Fruit fly (Drosophila melanogaster) whole organism, embryonic: ENCODE results near the gene CG5139.
A peak's percentile ranks its signal among the peaks of the same experiment; 100 is the strongest.

Experiments
- Antp ChIP-seq: fragments of 200-800 bp; sonication (Bioruptor generic); optimal IDR thresholded peaks from 3 replicates; lab custom pipeline; 2016; ENCODE audit warnings: missing biosample characterization, missing genetic modification characterization
- Blimp-1 ChIP-seq: fragments of 200-800 bp; sonication (Bioruptor generic); optimal IDR thresholded peaks from 3 replicates; lab custom pipeline; 2018; ENCODE audit warnings: missing biosample characterization, missing genetic modification characterization, mild to moderate bottlenecking, moderate library complexity, missing genetic modification reagents
- CG10267 ChIP-seq: fragments of 200-800 bp; sonication (Bioruptor generic); optimal IDR thresholded peaks from 2 replicates; lab custom pipeline; 2018; ENCODE audit warnings: missing biosample characterization, mild to moderate bottlenecking, missing genetic modification characterization, moderate library complexity
- CG10366 ChIP-seq: fragments of 200-800 bp; sonication (Bioruptor generic); IDR thresholded peaks from 2 replicates; pipeline ENCODE4 v1.3.6; 2022; ENCODE audit warnings: missing biosample characterization, missing genetic modification characterization
- CG10979 ChIP-seq: fragments of 200-800 bp; sonication (Bioruptor generic); optimal IDR thresholded peaks from 2 replicates; lab custom pipeline; 2018; ENCODE audit warnings: missing biosample characterization, mild to moderate bottlenecking, missing genetic modification characterization, moderate library complexity
- CG11398 ChIP-seq: fragments of 200-800 bp; sonication (Bioruptor generic); optimal IDR thresholded peaks from 2 replicates; lab custom pipeline; 2016; ENCODE audit warnings: missing biosample characterization, missing genetic modification characterization
- CG12744 ChIP-seq: fragments of 200-800 bp; sonication (Bioruptor generic); optimal IDR thresholded peaks from 2 replicates; lab custom pipeline; 2016; ENCODE audit warnings: missing biosample characterization, missing genetic modification characterization
- CG13424 ChIP-seq: fragments of 200-800 bp; sonication (Bioruptor generic); optimal IDR thresholded peaks from 2 replicates; lab custom pipeline; 2019; ENCODE audit warnings: missing biosample characterization, mild to moderate bottlenecking, missing genetic modification characterization, moderate library complexity
- CG13894 ChIP-seq: fragments of 200-800 bp; sonication (Bioruptor generic); optimal IDR thresholded peaks from 3 replicates; lab custom pipeline; 2018; ENCODE audit warnings: missing biosample characterization, mild to moderate bottlenecking, missing genetic modification characterization, moderate library complexity
- CG1603 ChIP-seq: fragments of 200-800 bp; sonication (Bioruptor generic); optimal IDR thresholded peaks from 2 replicates; lab custom pipeline; 2019; ENCODE audit warnings: missing biosample characterization, mild to moderate bottlenecking, missing genetic modification characterization, moderate library complexity
- CG16813 ChIP-seq: fragments of 200-800 bp; sonication (Bioruptor generic); IDR thresholded peaks from 3 replicates; pipeline ENCODE4 v1.3.6; 2022; ENCODE audit warnings: missing biosample characterization, missing genetic modification characterization; ENCODE audit not compliant: partially characterized antibody
- CG17829 ChIP-seq: fragments of 200-800 bp; optimal IDR thresholded peaks from 2 replicates; lab custom pipeline; 2019; ENCODE audit warnings: missing biosample characterization, mild to moderate bottlenecking, missing genetic modification characterization, moderate library complexity
- CG33557 ChIP-seq: fragments of 200-800 bp; sonication (Bioruptor generic); optimal IDR thresholded peaks from 2 replicates; lab custom pipeline; 2019; ENCODE audit warnings: missing biosample characterization, mild to moderate bottlenecking, missing genetic modification characterization, moderate library complexity
- CG34224 ChIP-seq: fragments of 200-800 bp; sonication (Bioruptor generic); IDR thresholded peaks from 3 replicates; pipeline ENCODE4 v1.3.6; 2022; ENCODE audit warnings: missing biosample characterization, missing genetic modification characterization; ENCODE audit not compliant: partially characterized antibody
- CG3995 ChIP-seq: fragments of 200-800 bp; sonication (Bioruptor generic); optimal IDR thresholded peaks from 3 replicates; lab custom pipeline; 2016; ENCODE audit warnings: missing biosample characterization, missing genetic modification characterization
- CG4424 ChIP-seq: fragments of 200-800 bp; sonication (Bioruptor generic); optimal IDR thresholded peaks from 3 replicates; lab custom pipeline; 2016; ENCODE audit warnings: missing biosample characterization, missing genetic modification characterization
- CG4820 ChIP-seq: fragments of 200-800 bp; sonication (Bioruptor generic); optimal IDR thresholded peaks from 3 replicates; lab custom pipeline; 2016; ENCODE audit warnings: missing biosample characterization, missing genetic modification characterization
- CG6272 ChIP-seq: fragments of 200-800 bp; sonication (Bioruptor generic); IDR thresholded peaks from 2 replicates; pipeline ENCODE4 v1.3.6; 2022; ENCODE audit warnings: missing biosample characterization, missing genetic modification characterization
- CG7928 ChIP-seq: fragments of 200-800 bp; sonication (Bioruptor generic); optimal IDR thresholded peaks from 2 replicates; lab custom pipeline; 2017; ENCODE audit warnings: missing biosample characterization, mild to moderate bottlenecking, missing genetic modification characterization
- CG9215 ChIP-seq: fragments of 200-800 bp; sonication (Bioruptor generic); IDR thresholded peaks from 2 replicates; pipeline ENCODE4 v1.3.6; 2022; ENCODE audit warnings: missing biosample characterization, missing genetic modification characterization
- CG9797 ChIP-seq: fragments of 200-800 bp; sonication (Bioruptor generic); optimal IDR thresholded peaks from 3 replicates; lab custom pipeline; 2018; ENCODE audit warnings: missing biosample characterization, mild to moderate bottlenecking, missing genetic modification characterization
- CG9876 ChIP-seq: fragments of 200-800 bp; sonication (Bioruptor generic); optimal IDR thresholded peaks from 2 replicates; lab custom pipeline; 2016; ENCODE audit warnings: missing biosample characterization, missing genetic modification characterization
- Dfd ChIP-seq, 2 experiments: fragments of >200 bp; optimal IDR thresholded peaks; 2 replicates each; lab custom pipeline; 2017; ENCODE audit warnings: missing biosample characterization in 2 of 2, missing genetic modification characterization in 2 of 2
- Dip3 ChIP-seq: fragments of 200-800 bp; sonication (Bioruptor generic); optimal IDR thresholded peaks from 3 replicates; lab custom pipeline; 2016; ENCODE audit warnings: missing biosample characterization, missing genetic modification characterization
- Doc2 ChIP-seq: fragments of 200-800 bp; sonication (Bioruptor generic); IDR thresholded peaks from 2 replicates; pipeline ENCODE4 v1.3.6; 2022; ENCODE audit warnings: missing biosample characterization, missing genetic modification characterization
- GATAe ChIP-seq: fragments of 200-800 bp; sonication (Bioruptor generic); conservative IDR thresholded peaks from 2 replicates; pipeline ENCODE4 v1.3.6; 2022; ENCODE audit warnings: missing biosample characterization, missing genetic modification characterization
- Hand ChIP-seq: fragments of 200-800 bp; sonication (Bioruptor generic); optimal IDR thresholded peaks from 2 replicates; lab custom pipeline; 2017; ENCODE audit warnings: mild to moderate bottlenecking, missing biosample characterization, missing genetic modification reagents, missing genetic modification characterization
- Med ChIP-seq: fragments of 200-800 bp; sonication (Bioruptor generic); peaks from one replicate; lab custom pipeline; 2016; ENCODE audit warnings: missing biosample characterization, missing genetic modification characterization, mild to moderate bottlenecking, inconsistent platforms, moderate library complexity
- Meics ChIP-seq: fragments of 200-800 bp; sonication (Bioruptor generic); optimal IDR thresholded peaks from 2 replicates; lab custom pipeline; 2017; ENCODE audit warnings: missing biosample characterization, mild to moderate bottlenecking, missing genetic modification characterization
- Sry-β ChIP-seq: fragments of 200-800 bp; sonication (Bioruptor generic); optimal IDR thresholded peaks from 2 replicates; lab custom pipeline; 2018; ENCODE audit warnings: missing biosample characterization, mild to moderate bottlenecking, missing genetic modification characterization, moderate library complexity
- Stat92E ChIP-seq, 3 experiments: fragments of >200 bp in 2 of 3; fragments of 200-800 bp in 1 of 3; sonication (Bioruptor generic) in 1 of 3; optimal IDR thresholded peaks; 2 replicates each; lab custom pipeline; 2017 to 2019; ENCODE audit warnings: missing biosample characterization in 3 of 3, missing genetic modification characterization in 3 of 3, mild to moderate bottlenecking in 1 of 3, moderate library complexity in 1 of 3
- Xbp1 ChIP-seq: fragments of 200-800 bp; sonication (Bioruptor generic); optimal IDR thresholded peaks from 3 replicates; lab custom pipeline; 2016; ENCODE audit warnings: missing biosample characterization, mild to moderate bottlenecking, missing genetic modification characterization
- crol ChIP-seq: fragments of 200-800 bp; sonication (Bioruptor generic); IDR thresholded peaks from 2 replicates; pipeline ENCODE4 v1.3.6; 2022; ENCODE audit warnings: missing biosample characterization, missing genetic modification characterization
- da ChIP-seq: fragments of 200-800 bp; sonication (Bioruptor generic); optimal IDR thresholded peaks from 2 replicates; lab custom pipeline; 2016; ENCODE audit warnings: missing biosample characterization, missing genetic modification characterization
- dmrt99B ChIP-seq: fragments of 200-800 bp; sonication (Bioruptor generic); optimal IDR thresholded peaks from 2 replicates; lab custom pipeline; 2018; ENCODE audit warnings: missing biosample characterization, mild to moderate bottlenecking, missing genetic modification characterization, moderate library complexity
- ems ChIP-seq: fragments of 200-800 bp; sonication (Bioruptor generic); optimal IDR thresholded peaks from 3 replicates; lab custom pipeline; 2016; ENCODE audit warnings: missing biosample characterization, missing genetic modification characterization
- esg ChIP-seq: fragments of 200-800 bp; sonication (Bioruptor generic); conservative IDR thresholded peaks from 2 replicates; pipeline ENCODE4 v1.3.6; 2022; ENCODE audit warnings: missing biosample characterization, missing genetic modification characterization
- fd96Cb ChIP-seq: fragments of 200-800 bp; sonication (Bioruptor generic); optimal IDR thresholded peaks from 2 replicates; lab custom pipeline; 2018; ENCODE audit warnings: missing biosample characterization, mild to moderate bottlenecking, missing genetic modification characterization, moderate library complexity
- gem ChIP-seq: fragments of 200-800 bp; sonication (Bioruptor generic); optimal IDR thresholded peaks from 2 replicates; lab custom pipeline; 2019; ENCODE audit warnings: missing biosample characterization, mild to moderate bottlenecking, missing genetic modification characterization, moderate library complexity
- gro ChIP-seq: fragments of 200-800 bp; sonication (Bioruptor generic); optimal IDR thresholded peaks from 2 replicates; lab custom pipeline; 2016; ENCODE audit warnings: missing biosample characterization, missing genetic modification characterization
- gsb ChIP-seq: fragments of 200-800 bp; sonication (Bioruptor generic); IDR thresholded peaks from 2 replicates; pipeline ENCODE4 v1.3.6; 2022; ENCODE audit warnings: missing biosample characterization, missing genetic modification characterization
- hb ChIP-seq: fragments of 200-800 bp; sonication (Bioruptor generic); IDR thresholded peaks from 3 replicates; pipeline ENCODE4 v1.3.6; 2022; ENCODE audit warnings: missing biosample characterization, missing genetic modification characterization; ENCODE audit not compliant: partially characterized antibody
- lola ChIP-seq, 3 experiments: fragments of >200 bp in 2 of 3; fragments of 200-800 bp in 1 of 3; sonication (Bioruptor generic) in 1 of 3; optimal IDR thresholded peaks; 2 replicates each; lab custom pipeline; 2017 to 2019; ENCODE audit warnings: missing biosample characterization in 3 of 3, missing genetic modification characterization in 3 of 3, mild to moderate bottlenecking in 1 of 3, moderate library complexity in 1 of 3
- odd ChIP-seq: fragments of 200-800 bp; sonication (Bioruptor generic); optimal IDR thresholded peaks from 2 replicates; lab custom pipeline; 2017; ENCODE audit warnings: missing biosample characterization, mild to moderate bottlenecking, missing genetic modification characterization
- onecut ChIP-seq: fragments of 200-800 bp; sonication (Bioruptor generic); IDR thresholded peaks from 2 replicates; pipeline ENCODE4 v1.3.6; 2022; ENCODE audit warnings: missing biosample characterization, missing genetic modification characterization
- pzg ChIP-seq: fragments of 200-800 bp; sonication (Bioruptor generic); optimal IDR thresholded peaks from 3 replicates; lab custom pipeline; 2018; ENCODE audit warnings: missing biosample characterization, mild to moderate bottlenecking, missing genetic modification characterization, moderate library complexity
- scrt ChIP-seq: fragments of 200-800 bp; sonication (Bioruptor generic); optimal IDR thresholded peaks from 2 replicates; lab custom pipeline; 2018; ENCODE audit warnings: missing biosample characterization, mild to moderate bottlenecking, missing genetic modification characterization, moderate library complexity
- sd ChIP-seq: fragments of 200-800 bp; sonication (Bioruptor generic); optimal IDR thresholded peaks from 3 replicates; lab custom pipeline; 2018; ENCODE audit warnings: missing biosample characterization, mild to moderate bottlenecking, missing genetic modification characterization, moderate library complexity
- sug ChIP-seq: fragments of 200-800 bp; optimal IDR thresholded peaks from 2 replicates; lab custom pipeline; 2019; ENCODE audit warnings: missing biosample characterization, mild to moderate bottlenecking, missing genetic modification characterization, moderate library complexity
- tll ChIP-seq, 2 experiments: fragments of 200-800 bp in 1 of 2; fragments of >200 bp in 1 of 2; sonication (Bioruptor generic) in 1 of 2; optimal IDR thresholded peaks; 2 replicates each; lab custom pipeline; 2017 to 2019; ENCODE audit warnings: missing biosample characterization in 2 of 2, missing genetic modification characterization in 2 of 2, mild to moderate bottlenecking in 1 of 2, moderate library complexity in 1 of 2

CG5139 gene

DNA sequence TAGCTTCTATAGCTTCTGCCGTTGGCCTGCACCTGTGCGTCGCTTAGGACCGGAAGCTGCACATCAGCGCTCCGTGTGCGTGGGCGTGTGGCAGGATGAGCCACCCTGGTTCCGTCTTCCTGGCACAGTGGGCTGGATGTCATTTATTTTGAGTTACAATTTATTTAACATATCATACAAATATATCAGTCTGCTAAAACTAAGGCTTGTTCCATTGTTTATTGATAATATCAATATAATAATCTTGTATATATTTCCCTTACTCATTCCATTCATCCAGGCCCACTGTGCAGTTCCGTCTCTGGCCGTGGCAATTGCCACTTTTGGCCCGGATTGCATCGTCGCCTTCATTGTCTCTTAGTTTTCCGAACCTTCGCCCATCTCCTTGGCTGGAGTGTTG lies 15.4 kb upstream of the CG5139 start (continued):
- TF ChIP-seq pzg (GFP tag; lab: Kevin White, UChicago) (no peak), onecut (GFP tag; lab: Robert Waterston, UW) (no peak), CG6272 (no peak), CG9797 (GFP tag; lab: Kevin White, UChicago) (no peak), CG3995 (GFP tag; lab: Kevin White, UChicago) (no peak), Hand (GFP tag; lab: Kevin White, UChicago) (peak; percentile 14), CG10267 (tag; lab: Kevin White, UChicago) (peak; percentile 16), CG7928 (no peak), CG9876 (GFP tag; lab: Kevin White, UChicago) (no peak), tll (GFP tag; optimal IDR thresholded peaks at IDR 0.05; lab: Kevin White, UChicago) (no peak), CG1603 (tag; lab: Kevin White, UChicago) (peak; percentile 54), CG4820 (GFP tag; lab: Kevin White, UChicago) (peak; percentile 31), CG33557 (GFP tag; lab: Kevin White, UChicago) (no peak), odd (GFP tag; lab: Kevin White, UChicago) (no peak), sug (tag; lab: Kevin White, UChicago) (no peak), Meics (GFP tag; lab: Kevin White, UChicago) (peak; percentile 48), Sry-β (GFP tag; lab: Kevin White, UChicago) (no peak), gem (tag; lab: Kevin White, UChicago) (peak; percentile 66), da (GFP tag; lab: Kevin White, UChicago) (no peak), lola (GFP tag; optimal IDR thresholded peaks at IDR 0.05; lab: Kevin White, UChicago) (no peak), gsb (no peak), CG34224 (GFP tag; lab: Robert Waterston, UW) (no peak), Doc2 (GFP tag; lab: Robert Waterston, UW) (no peak), CG10366 (GFP tag; lab: Robert Waterston, UW) (peak; percentile 46; the same call in 1 of the 2 replicates), Blimp-1 (GFP tag; lab: Kevin White, UChicago) (peak; percentile 53), gro (GFP tag; lab: Kevin White, UChicago) (no peak), esg (GFP tag; lab: Robert Waterston, UW) (peak; percentile 55; the same call in 1 of the 2 replicates), Dip3 (no peak), Med (GFP tag; lab: Kevin White, UChicago) (peak; percentile 65), CG13894 (tag; lab: Kevin White, UChicago) (no peak), Xbp1 (GFP tag; lab: Kevin White, UChicago) (peak; percentile 48), scrt (GFP tag; lab: Kevin White, UChicago) (peak; percentile 13), hb (GFP tag; lab: Robert Waterston, UW) (no peak), sd (tag; lab: Kevin White, UChicago) (no peak), CG17829 (tag; lab: Kevin White, UChicago) (peak; percentile 13), CG11398 (GFP tag; lab: Kevin White, UChicago) (no peak), Stat92E (GFP tag; optimal IDR thresholded peaks at IDR 0.05; lab: Kevin White, UChicago) (no peak), crol (GFP tag; lab: Robert Waterston, UW) (no peak), fd96Cb (tag; lab: Kevin White, UChicago) (peak; percentile 51), GATAe (GFP tag; lab: Robert Waterston, UW) (no peak), CG13424 (tag; lab: Kevin White, UChicago) (peak; percentile 37), Dfd (GFP tag; optimal IDR thresholded peaks at IDR 0.05; lab: Kevin White, UChicago) (no peak), dmrt99B (tag; lab: Kevin White, UChicago) (peak; percentile 55), CG12744 (GFP tag; lab: Kevin White, UChicago) (no peak), CG4424 (GFP tag; lab: Kevin White, UChicago) (peak; percentile 40), CG10979 (tag; lab: Kevin White, UChicago) (peak; percentile 47), Antp (GFP tag; lab: Kevin White, UChicago) (no peak), CG16813 (GFP tag; lab: Robert Waterston, UW) (no peak), ems (GFP tag; lab: Kevin White, UChicago) (no peak), CG9215 (GFP tag; lab: Robert Waterston, UW) (no peak)
